Worm (Caenorhabditis elegans) whole organism, late embryonic: Measurements from ENCODE around the gene srx-22.

Source experiments
- C08G9.2 ChIP-seq: sonication (generic microtip); optimal IDR thresholded peaks from 2 replicates; lab custom pipeline; 2016; ENCODE audit warnings: mild to moderate bottlenecking, missing genetic modification characterization, moderate library complexity, missing compliant biosample characterization
- Y22D7AL.16 ChIP-seq: sonication (generic microtip); optimal IDR thresholded peaks from 2 replicates; lab custom pipeline; 2016; ENCODE audit warnings: missing genetic modification characterization, missing compliant biosample characterization
- ama-1 ChIP-seq: fragments of 150-350 bp; optimal IDR thresholded peaks from 2 replicates; lab custom pipeline; 2014
- ceh-19 ChIP-seq: fragments of 200-800 bp; sonication (Bioruptor generic); optimal IDR thresholded peaks from 2 replicates; lab custom pipeline; 2018; ENCODE audit warnings: mild to moderate bottlenecking, missing genetic modification characterization, missing compliant biosample characterization
- ceh-24 ChIP-seq: sonication (generic microtip); optimal IDR thresholded peaks from 2 replicates; lab custom pipeline; 2016; ENCODE audit warnings: mild to moderate bottlenecking, missing genetic modification characterization, missing compliant biosample characterization
- ceh-30 ChIP-seq: fragments of 150-350 bp; optimal IDR thresholded peaks from 2 replicates; lab custom pipeline; 2014; ENCODE audit warnings: missing biosample characterization, missing genetic modification characterization
- ceh-31 ChIP-seq: sonication (generic microtip); optimal IDR thresholded peaks from 2 replicates; lab custom pipeline; 2016; ENCODE audit warnings: missing genetic modification characterization, missing compliant biosample characterization
- ceh-34 ChIP-seq: sonication (generic microtip); optimal IDR thresholded peaks from 2 replicates; lab custom pipeline; 2016; ENCODE audit warnings: mild to moderate bottlenecking, missing genetic modification characterization, missing compliant biosample characterization
- che-1 ChIP-seq: sonication (generic microtip); optimal IDR thresholded peaks from 2 replicates; lab custom pipeline; 2016; ENCODE audit warnings: mild to moderate bottlenecking, missing genetic modification characterization, missing compliant biosample characterization
- elt-2 ChIP-seq: sonication (generic microtip); optimal IDR thresholded peaks from 2 replicates; lab custom pipeline; 2016; ENCODE audit warnings: missing genetic modification reagents, missing genetic modification characterization, missing compliant biosample characterization
- elt-4 ChIP-seq: sonication (generic microtip); optimal IDR thresholded peaks from 2 replicates; lab custom pipeline; 2016; ENCODE audit warnings: missing genetic modification characterization, missing compliant biosample characterization
- fax-1 ChIP-seq: sonication (generic microtip); optimal IDR thresholded peaks from 2 replicates; lab custom pipeline; 2016; ENCODE audit warnings: missing genotype, missing genetic modification characterization, missing compliant biosample characterization
- gmeb-2 ChIP-seq: sonication (generic microtip); optimal IDR thresholded peaks from 2 replicates; lab custom pipeline; 2016; ENCODE audit warnings: missing genetic modification characterization, inconsistent platforms, missing compliant biosample characterization
- hlh-15 ChIP-seq: sonication (generic microtip); optimal IDR thresholded peaks from 2 replicates; lab custom pipeline; 2016; ENCODE audit warnings: missing genetic modification characterization, missing compliant biosample characterization
- hlh-30 ChIP-seq: sonication (generic microtip); optimal IDR thresholded peaks from 2 replicates; lab custom pipeline; 2017; ENCODE audit warnings: antibody characterized with exemption, missing genetic modification characterization, missing compliant biosample characterization; ENCODE audit not compliant: insufficient read depth
- hlh-6 ChIP-seq: sonication (generic microtip); optimal IDR thresholded peaks from 2 replicates; lab custom pipeline; 2016; ENCODE audit warnings: missing genotype, missing genetic modification characterization, missing compliant biosample characterization
- lin-11 ChIP-seq: fragments of 200-800 bp; sonication (Bioruptor generic); optimal IDR thresholded peaks from 2 replicates; lab custom pipeline; 2018; ENCODE audit warnings: mild to moderate bottlenecking, missing genetic modification characterization, missing compliant biosample characterization
- mec-3 ChIP-seq: sonication (generic microtip); optimal IDR thresholded peaks from 2 replicates; lab custom pipeline; 2016; ENCODE audit warnings: borderline replicate concordance, missing genetic modification characterization, missing compliant biosample characterization
- nhr-11 ChIP-seq: fragments of 150-350 bp; optimal IDR thresholded peaks from 2 replicates; lab custom pipeline; 2014; ENCODE audit warnings: missing biosample characterization, missing genetic modification characterization
- nhr-232 ChIP-seq: sonication (generic microtip); optimal IDR thresholded peaks from 2 replicates; lab custom pipeline; 2016; ENCODE audit warnings: missing genetic modification characterization, missing compliant biosample characterization
- pag-3 ChIP-seq: sonication (generic microtip); optimal IDR thresholded peaks from 2 replicates; lab custom pipeline; 2016; ENCODE audit warnings: missing compliant biosample characterization, missing genetic modification characterization, borderline replicate concordance
- pat-9 ChIP-seq: fragments of 200-800 bp; sonication (Bioruptor generic); optimal IDR thresholded peaks from 2 replicates; lab custom pipeline; 2018; ENCODE audit warnings: mild to moderate bottlenecking, missing genetic modification characterization, moderate library complexity, missing compliant biosample characterization
- pax-1 ChIP-seq: fragments of 150-350 bp; optimal IDR thresholded peaks from 2 replicates; lab custom pipeline; 2014; ENCODE audit warnings: missing biosample characterization, missing genetic modification characterization
- pha-4 ChIP-seq: fragments of 150-350 bp; optimal IDR thresholded peaks from 2 replicates; lab custom pipeline; 2018; ENCODE audit warnings: missing biosample characterization, missing genetic modification reagents, missing genetic modification characterization
- pqm-1 ChIP-seq: sonication (generic microtip); optimal IDR thresholded peaks from 2 replicates; lab custom pipeline; 2016; ENCODE audit warnings: missing genetic modification characterization, missing compliant biosample characterization
- ref-2 ChIP-seq: sonication (generic microtip); optimal IDR thresholded peaks from 2 replicates; lab custom pipeline; 2016; ENCODE audit warnings: missing genetic modification characterization, missing compliant biosample characterization
- rnt-1 ChIP-seq: sonication (generic microtip); optimal IDR thresholded peaks from 2 replicates; lab custom pipeline; 2016; ENCODE audit warnings: missing genetic modification characterization, missing compliant biosample characterization
- sdc-2 ChIP-seq: sonication (generic microtip); optimal IDR thresholded peaks from 2 replicates; lab custom pipeline; 2016; ENCODE audit warnings: missing genotype, missing genetic modification characterization, missing compliant biosample characterization
- sox-4 ChIP-seq: sonication (generic microtip); optimal IDR thresholded peaks from 2 replicates; lab custom pipeline; 2017; ENCODE audit warnings: mild to moderate bottlenecking, missing genetic modification characterization, inconsistent platforms, missing compliant biosample characterization
- syd-9 ChIP-seq: sonication (generic microtip); optimal IDR thresholded peaks from 2 replicates; lab custom pipeline; 2016; ENCODE audit warnings: mild to moderate bottlenecking, missing genetic modification characterization, moderate library complexity, missing compliant biosample characterization
- tbx-7 ChIP-seq: sonication (generic microtip); optimal IDR thresholded peaks from 2 replicates; lab custom pipeline; 2016; ENCODE audit warnings: missing genotype, missing genetic modification characterization, missing compliant biosample characterization
- unc-3 ChIP-seq, 2 experiments: fragments of 200-800 bp in 1 of 2; sonication (Bioruptor generic) in 1 of 2; sonication (generic microtip) in 1 of 2; conservative IDR thresholded peaks in 1 of 2; optimal IDR thresholded peaks in 1 of 2; 2 replicates each; pipeline versions ENCODE4 v1.3.6 to Lab custom; 2016 to 2022; ENCODE audit warnings: missing compliant biosample characterization in 2 of 2, missing genetic modification characterization in 2 of 2, missing genetic modification reagents in 1 of 2
- unc-42 ChIP-seq: sonication (generic microtip); optimal IDR thresholded peaks from 2 replicates; lab custom pipeline; 2016; ENCODE audit warnings: missing genotype, missing genetic modification characterization, missing compliant biosample characterization
- unc-55 ChIP-seq: sonication (generic microtip); optimal IDR thresholded peaks from 2 replicates; lab custom pipeline; 2017; ENCODE audit warnings: missing biosample characterization, missing genetic modification reagents, missing genetic modification characterization
- unc-86 ChIP-seq: sonication (generic microtip); optimal IDR thresholded peaks from 2 replicates; lab custom pipeline; 2016; ENCODE audit warnings: missing genetic modification characterization, missing compliant biosample characterization

The srx-22 gene

DNA sequence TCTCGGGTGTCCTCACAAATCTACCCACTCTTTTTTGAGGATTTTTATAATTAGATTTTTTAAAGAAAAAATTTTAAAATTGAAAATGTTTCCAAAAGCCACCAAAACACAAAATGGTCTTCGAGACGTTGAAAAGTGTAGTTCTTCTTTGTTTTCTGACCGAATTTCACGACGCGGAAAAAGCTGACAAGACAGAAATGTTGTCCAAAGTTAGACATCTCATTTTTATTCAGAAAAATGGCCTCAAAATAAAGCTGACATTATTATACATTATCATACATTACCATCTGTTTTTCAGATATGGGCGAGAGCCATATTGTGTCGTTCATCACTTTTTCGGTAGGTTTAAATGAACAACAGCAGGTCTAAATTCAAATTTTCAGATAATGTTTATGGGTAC lies at the start of gene srx-22:
Gene srx-22 (plus strand): TSS at position 301 of the 400 bp plus-strand sequence.
- TF ChIP-seq elt-2 (tag; lab: Kevin White, UChicago): no peak
- TF ChIP-seq mec-3 (tag; lab: Kevin White, UChicago): no peak
- no peak for TF ChIP-seq syd-9 (tag; lab: Kevin White, UChicago)
- no peak for TF ChIP-seq ceh-31 (tag; lab: Kevin White, UChicago)
- no peak for TF ChIP-seq ama-1 (lab: Kevin White, UChicago)
- no peak for TF ChIP-seq ref-2
- no peak for TF ChIP-seq nhr-232
- no peak for TF ChIP-seq Y22D7AL.16
- TF ChIP-seq ceh-30: no peak
- TF ChIP-seq tbx-7: no peak
- no peak for TF ChIP-seq sox-4 (tag; lab: Kevin White, UChicago)
- no peak for TF ChIP-seq unc-3 (GFP tag; conservative IDR thresholded peaks at IDR 0.05; lab: Robert Waterston, UW)
- TF ChIP-seq unc-3 (tag; optimal IDR thresholded peaks at IDR 0.05; lab: Kevin White, UChicago): no peak
- TF ChIP-seq hlh-15 (tag; lab: Kevin White, UChicago): no peak
- TF ChIP-seq pqm-1 (tag; lab: Kevin White, UChicago): no peak
- no peak for TF ChIP-seq sdc-2 (tag; lab: Kevin White, UChicago)
- TF ChIP-seq pha-4 (tag; lab: Kevin White, UChicago): no peak
- no peak for TF ChIP-seq ceh-34 (tag; lab: Kevin White, UChicago)
- TF ChIP-seq ceh-19 (GFP tag; lab: Kevin White, UChicago): no peak
- no peak for TF ChIP-seq pat-9 (tag; lab: Kevin White, UChicago)
- no peak for TF ChIP-seq pag-3

DNA sequence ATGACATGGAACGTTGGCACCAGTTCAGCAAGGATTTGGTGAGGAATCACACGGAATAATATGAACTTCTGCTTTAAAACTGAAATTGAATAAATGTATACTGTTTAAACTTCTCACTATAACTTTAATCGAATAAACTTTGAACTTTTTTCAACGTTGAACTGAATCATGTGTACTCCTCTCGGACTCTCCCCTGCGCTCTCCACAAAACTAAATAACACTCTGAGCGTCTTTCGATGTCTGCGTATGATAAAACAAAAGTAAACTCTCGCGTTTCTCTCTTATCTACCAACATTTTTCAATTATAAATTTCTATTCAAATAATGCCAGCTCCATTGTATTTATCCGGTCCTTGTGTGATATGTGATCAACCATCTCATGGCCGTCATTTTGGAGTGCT lies 47.9 kb upstream of the srx-22 start:
- TF ChIP-seq hlh-6 (tag; lab: Kevin White, UChicago): no peak
- TF ChIP-seq nhr-11 (tag; lab: Kevin White, UChicago): no peak
- no peak for TF ChIP-seq gmeb-2
- TF ChIP-seq, all 69 proteins: peak for 0

DNA sequence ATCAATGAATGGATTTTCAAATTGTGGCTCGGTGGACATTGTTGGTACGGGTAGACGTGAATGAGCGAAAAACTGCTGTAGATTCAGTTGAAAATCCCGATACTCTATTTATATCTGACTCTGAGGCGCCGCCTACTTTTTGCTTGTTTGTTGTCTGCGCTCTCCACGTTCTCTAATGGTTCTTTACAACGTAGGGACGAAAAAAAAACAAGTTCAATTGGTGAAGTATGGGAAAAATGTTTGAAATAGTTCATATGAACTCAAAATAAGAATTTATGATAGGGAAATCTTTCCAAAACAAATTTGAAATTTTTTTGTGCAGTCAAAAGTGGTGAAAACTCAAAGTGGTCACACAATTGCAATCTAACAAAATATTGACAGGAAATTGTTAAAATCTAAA lies 44.9 kb upstream of the srx-22 start, which contains the start of gene F48G7.10:
Gene F48G7.10 (minus strand): TSS at position 101 of the 400 bp plus-strand sequence.
- TF ChIP-seq fax-1 (no peak), elt-2 (tag; lab: Kevin White, UChicago) (no peak), pat-9 (tag; lab: Kevin White, UChicago) (no peak)

ce11 chrV:635630-636029 lies 44.1 kb upstream of the srx-22 start:
- TF ChIP-seq hlh-30 (tag; lab: Kevin White, UChicago) (peak; percentile 28), unc-42 (tag; lab: Kevin White, UChicago) (no peak)

DNA sequence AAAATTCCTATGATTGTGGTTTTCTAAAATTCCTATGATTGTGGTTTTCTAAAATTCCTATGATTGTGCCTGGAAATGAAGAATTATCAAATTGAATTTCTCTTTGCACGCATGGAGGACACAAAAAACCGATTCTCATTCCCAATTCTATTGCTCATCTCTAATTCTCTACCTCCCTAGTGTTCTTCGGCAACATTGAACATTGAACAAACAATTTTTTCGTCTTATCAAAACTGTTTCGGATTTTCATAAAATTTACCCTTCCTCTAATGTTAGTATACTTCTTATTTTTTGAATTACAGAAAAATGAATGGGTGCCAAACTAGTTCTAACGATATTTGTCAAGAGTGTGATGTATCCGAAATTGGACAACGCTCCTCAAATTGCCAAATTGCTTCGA lies 43.5 kb upstream of the srx-22 start, which contains the start of gene pals-31:
Gene pals-31 (plus strand): TSS at position 301 of the 400 bp plus-strand sequence.
- TF ChIP-seq hlh-6 (tag; lab: Kevin White, UChicago): no peak
- TF ChIP-seq unc-86 (tag; lab: Kevin White, UChicago): no peak
- no peak for TF ChIP-seq pax-1
- no peak for TF ChIP-seq ref-2

- TF ChIP-seq ceh-24 (tag; lab: Kevin White, UChicago) (no peak), elt-4 (tag; lab: Kevin White, UChicago) (no peak), che-1 (tag; lab: Kevin White, UChicago) (no peak), pqm-1 (tag; lab: Kevin White, UChicago) (no peak), gmeb-2 (no peak), C08G9.2 (tag; lab: Kevin White, UChicago) (no peak), unc-55 (GFP tag; lab: Kevin White, UChicago) (no peak), unc-42 (tag; lab: Kevin White, UChicago) (no peak), rnt-1 (tag; lab: Kevin White, UChicago) (no peak), nhr-11 (tag; lab: Kevin White, UChicago) (no peak), lin-11 (tag; lab: Kevin White, UChicago) (no peak)
Observed at ce11 chrV:638328-638727, 41.4 kb upstream of the srx-22 start, which contains the start of gene srj-37. Gene srj-37 (plus strand): TSS chrV:638628.
